Worm (Caenorhabditis elegans): Measurements from ENCODE around the gene clec-59.

clec-59 gene

DNA sequence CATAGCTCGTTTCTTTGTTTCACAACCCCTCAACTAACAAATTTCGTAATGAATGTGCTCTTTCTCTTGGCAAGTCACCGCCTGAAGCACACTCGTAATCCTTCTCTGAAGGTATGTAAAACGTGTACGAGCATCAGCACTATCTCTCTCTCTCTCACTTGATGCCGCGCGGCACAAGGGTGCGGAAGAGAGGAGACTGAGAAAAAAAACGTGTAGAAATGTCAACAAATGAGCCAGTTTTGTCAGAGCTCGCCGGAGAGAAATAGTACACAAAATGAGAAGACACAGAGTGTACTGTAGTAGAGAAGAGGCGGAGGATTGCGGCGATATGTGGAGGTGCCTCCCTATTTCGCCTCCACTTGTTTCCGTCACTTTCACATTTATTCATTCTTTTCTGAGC lies 31.0 kb upstream of the clec-59 start, which contains the start of gene F59B10.3:
Gene F59B10.3, plus strand, starts transcription at position 301 of the 400 bp plus-strand sequence.
- TF ChIP-seq zip-8 (tag; optimal IDR thresholded peaks at IDR 0.05) (no peak), pha-4 (tag; optimal IDR thresholded peaks at IDR 0.05) (peak; percentile 63)

- TF ChIP-seq nhr-237 (tag; optimal IDR thresholded peaks at IDR 0.05) (no peak), blmp-1 (tag; optimal IDR thresholded peaks at IDR 0.05) (no peak)
Observed at ce11 chrII:10509746-10510145, 30.5 kb upstream of the clec-59 start, which contains the start of gene F59B10.2. F59B10.2 (minus strand) TSS chrII:10509846.

ce11 chrII:10507906-10508305 lies 28.7 kb upstream of the clec-59 start:
- TF ChIP-seq elt-1 (tag; optimal IDR thresholded peaks at IDR 0.05; ENCODE audit: borderline replicate concordance, insufficient read depth) (no peak), ceh-83 (GFP tag; optimal IDR thresholded peaks at IDR 0.05) (no peak), tbx-8 (GFP tag; optimal IDR thresholded peaks at IDR 0.05) (no peak)

ce11 chrII:10505949-10506348 lies 26.7 kb upstream of the clec-59 start:
- no peak for TF ChIP-seq nhr-2 (tag; optimal IDR thresholded peaks at IDR 0.05)
- no peak for TF ChIP-seq tbx-8 (GFP tag; optimal IDR thresholded peaks at IDR 0.05)
- TF ChIP-seq bed-3 (GFP tag; optimal IDR thresholded peaks at IDR 0.05) = no peak
- TF ChIP-seq zip-8 (tag; optimal IDR thresholded peaks at IDR 0.05) = no peak
- no peak for TF ChIP-seq ceh-39 (tag; optimal IDR thresholded peaks at IDR 0.05)
- TF ChIP-seq lin-13 (tag; optimal IDR thresholded peaks at IDR 0.05) = no peak
- TF ChIP-seq hlh-1 (tag; optimal IDR thresholded peaks at IDR 0.05) = no peak
- TF ChIP-seq elt-3 (tag; optimal IDR thresholded peaks at IDR 0.05) = no peak
- no peak for TF ChIP-seq elt-1 (tag; optimal IDR thresholded peaks at IDR 0.05; ENCODE audit: borderline replicate concordance, insufficient read depth)
- no peak for TF ChIP-seq unc-39 (tag; optimal IDR thresholded peaks at IDR 0.05)
- TF ChIP-seq blmp-1 (tag; optimal IDR thresholded peaks at IDR 0.05) = no peak
- no peak for TF ChIP-seq cnd-1 (tag; optimal IDR thresholded peaks at IDR 0.05)
- TF ChIP-seq lsy-2 (tag; optimal IDR thresholded peaks at IDR 0.05) = no peak
- no peak for TF ChIP-seq lin-32 (GFP tag; optimal IDR thresholded peaks at IDR 0.05)
- no peak for TF ChIP-seq drap-1 (GFP tag; optimal IDR thresholded peaks at IDR 0.05)
- TF ChIP-seq snpc-4 (tag; optimal IDR thresholded peaks at IDR 0.05) = no peak
- TF ChIP-seq M03D4.4 (tag; optimal IDR thresholded peaks at IDR 0.05) = no peak
- TF ChIP-seq nhr-12 (tag; optimal IDR thresholded peaks at IDR 0.05) = no peak
- TF ChIP-seq ztf-11 (tag; optimal IDR thresholded peaks at IDR 0.05) = no peak
- no peak for TF ChIP-seq flh-1 (GFP tag; optimal IDR thresholded peaks at IDR 0.05)

DNA sequence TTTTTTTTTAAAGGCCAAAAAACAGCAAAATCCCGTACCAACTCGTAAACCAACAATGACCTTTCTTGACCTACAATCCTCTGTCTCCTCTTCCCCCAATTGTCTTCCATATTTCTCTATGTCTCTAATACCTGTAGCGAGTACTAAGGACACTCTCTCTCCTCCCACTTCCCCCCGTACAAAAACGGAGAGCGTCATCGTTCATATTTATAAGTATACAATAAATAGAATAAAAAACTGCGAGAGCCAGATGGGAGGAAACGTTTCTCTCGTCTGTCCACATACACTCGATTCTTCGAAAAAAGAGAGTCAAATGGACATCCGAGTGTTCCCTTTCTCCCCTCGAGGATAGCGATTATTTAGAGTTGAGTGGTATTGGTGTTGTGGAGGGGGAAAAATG lies 25.5 kb upstream of the clec-59 start:
- peak; percentile 23 for TF ChIP-seq cnd-1 (tag; optimal IDR thresholded peaks at IDR 0.05)
- no peak for TF ChIP-seq lsy-2 (tag; optimal IDR thresholded peaks at IDR 0.05)
- no peak for TF ChIP-seq sptf-1 (tag; optimal IDR thresholded peaks at IDR 0.05)
- TF ChIP-seq ham-2 (GFP tag; optimal IDR thresholded peaks at IDR 0.05) = no peak
- TF ChIP-seq nhr-2 (tag; optimal IDR thresholded peaks at IDR 0.05) = peak; percentile 83
- TF ChIP-seq unc-120 (tag; optimal IDR thresholded peaks at IDR 0.05; ENCODE audit: poor library complexity, severe bottlenecking) = no peak
- peak; percentile 17 for TF ChIP-seq mep-1 (tag; optimal IDR thresholded peaks at IDR 0.05)
- TF ChIP-seq sem-2 (GFP tag; optimal IDR thresholded peaks at IDR 0.05) = no peak
- TF ChIP-seq snpc-4 (tag; optimal IDR thresholded peaks at IDR 0.05) = no peak
- no peak for TF ChIP-seq blmp-1 (tag; optimal IDR thresholded peaks at IDR 0.05)
- TF ChIP-seq pha-4 (tag; optimal IDR thresholded peaks at IDR 0.05) = no peak
- TF ChIP-seq ceh-39 (tag; optimal IDR thresholded peaks at IDR 0.05) = no peak

DNA sequence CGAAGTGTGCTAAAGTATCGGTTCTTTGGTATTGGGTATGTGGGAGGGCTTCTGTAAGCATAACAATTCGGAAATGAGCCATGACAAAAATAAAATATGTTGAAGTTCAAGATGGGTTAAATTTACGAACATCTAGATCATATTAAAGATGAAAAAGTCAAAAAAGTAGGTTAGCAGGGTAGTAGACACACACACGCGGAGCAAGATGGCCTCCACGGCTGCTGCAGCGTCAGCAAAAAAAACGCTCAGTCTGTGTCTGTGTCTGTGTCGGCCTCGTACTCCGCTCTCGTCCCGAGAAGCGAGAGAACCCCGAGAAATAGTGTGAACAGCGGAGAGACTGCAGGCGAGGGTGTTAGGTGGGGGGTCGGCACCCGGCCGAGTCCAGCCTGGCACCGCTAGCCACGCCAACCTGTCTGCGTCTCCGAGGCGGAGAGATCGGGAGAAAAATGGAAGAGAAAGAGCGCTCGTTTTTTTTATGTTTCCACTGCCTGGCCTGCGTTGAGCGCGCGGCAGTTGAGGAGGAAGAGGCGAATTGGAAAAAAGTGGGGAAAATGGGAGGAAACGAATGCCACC lies 23.3 kb upstream of the clec-59 start, which contains the start of gene myrf-1:
Gene myrf-1, minus strand, starts transcription at position 51 of the 573 bp plus-strand sequence.
- TF ChIP-seq tbx-8 (GFP tag; optimal IDR thresholded peaks at IDR 0.05) = no peak
- TF ChIP-seq sptf-1 (tag; optimal IDR thresholded peaks at IDR 0.05) = peak; percentile 74
- TF ChIP-seq lsy-2 (tag; optimal IDR thresholded peaks at IDR 0.05) = peak; percentile 33
- no peak for TF ChIP-seq bed-3 (GFP tag; optimal IDR thresholded peaks at IDR 0.05)
- TF ChIP-seq ztf-11 (tag; optimal IDR thresholded peaks at IDR 0.05) = peak; percentile 76
- TF ChIP-seq mep-1 (tag; optimal IDR thresholded peaks at IDR 0.05) = peak; percentile 81
- TF ChIP-seq cnd-1 (tag; optimal IDR thresholded peaks at IDR 0.05) = peak; percentile 61
- peak; percentile 48 for TF ChIP-seq M03D4.4 (tag; optimal IDR thresholded peaks at IDR 0.05)
- TF ChIP-seq unc-120 (tag; optimal IDR thresholded peaks at IDR 0.05; ENCODE audit: poor library complexity, severe bottlenecking) = peak; percentile 73
- TF ChIP-seq hlh-1 (tag; optimal IDR thresholded peaks at IDR 0.05) = peak; percentile 33
- no peak for TF ChIP-seq nhr-12 (tag; optimal IDR thresholded peaks at IDR 0.05)
- no peak for TF ChIP-seq zip-8 (tag; optimal IDR thresholded peaks at IDR 0.05)
- no peak for TF ChIP-seq elt-3 (tag; optimal IDR thresholded peaks at IDR 0.05)
- peak; percentile 68 for TF ChIP-seq mls-2 (tag; optimal IDR thresholded peaks at IDR 0.05)
- TF ChIP-seq pha-4 (tag; optimal IDR thresholded peaks at IDR 0.05) = peak; percentile 44
- peak; percentile 39 for TF ChIP-seq unc-62 (GFP tag; optimal IDR thresholded peaks at IDR 0.05)
- peak; percentile 46 for TF ChIP-seq nhr-2 (tag; optimal IDR thresholded peaks at IDR 0.05)
- peak; percentile 58 for TF ChIP-seq ces-1 (GFP tag; optimal IDR thresholded peaks at IDR 0.05)
- peak; percentile 94 for TF ChIP-seq ham-2 (GFP tag; optimal IDR thresholded peaks at IDR 0.05)
- TF ChIP-seq flh-1 (GFP tag; optimal IDR thresholded peaks at IDR 0.05) = no peak
- peak; percentile 65 for TF ChIP-seq drap-1 (GFP tag; optimal IDR thresholded peaks at IDR 0.05)

Measured in whole organism, mixed stage, embryonic.